Fruit fly (Drosophila melanogaster) whole organism, embryonic: ENCODE results near the gene CG10337.

ENCODE experiments used
- C15 ChIP-seq: fragments of 200-800 bp; sonication (Bioruptor generic); IDR thresholded peaks from 3 replicates; pipeline ENCODE4 v1.3.6; 2022; ENCODE audit warnings: missing biosample characterization, missing genetic modification characterization
- CG10979 ChIP-seq: fragments of 200-800 bp; sonication (Bioruptor generic); optimal IDR thresholded peaks from 2 replicates; lab custom pipeline; 2018; ENCODE audit warnings: missing biosample characterization, mild to moderate bottlenecking, missing genetic modification characterization, moderate library complexity
- CG12219 ChIP-seq: fragments of 200-800 bp; sonication (Bioruptor generic); optimal IDR thresholded peaks from 3 replicates; lab custom pipeline; 2018; ENCODE audit warnings: missing biosample characterization, mild to moderate bottlenecking, missing genetic modification characterization
- CG13123 ChIP-seq: fragments of 200-800 bp; sonication (Bioruptor generic); optimal IDR thresholded peaks from 2 replicates; lab custom pipeline; 2016; ENCODE audit warnings: missing biosample characterization, missing genetic modification characterization
- CG14050 ChIP-seq: fragments of 200-800 bp; sonication (Bioruptor generic); IDR thresholded peaks from 3 replicates; pipeline ENCODE4 v1.3.6; 2022; ENCODE audit warnings: missing biosample characterization, missing genetic modification characterization
- CG14667 ChIP-seq: fragments of 200-800 bp; sonication (Bioruptor generic); IDR thresholded peaks from 2 replicates; pipeline ENCODE4 v1.3.6; 2022; ENCODE audit warnings: missing biosample characterization, missing genetic modification characterization
- CG15269 ChIP-seq: fragments of 200-800 bp; sonication (Bioruptor generic); optimal IDR thresholded peaks from 2 replicates; lab custom pipeline; 2018; ENCODE audit warnings: missing biosample characterization, mild to moderate bottlenecking, missing genetic modification characterization, moderate library complexity
- CG1647 ChIP-seq: fragments of 200-800 bp; sonication (Bioruptor generic); optimal IDR thresholded peaks from 3 replicates; lab custom pipeline; 2016; ENCODE audit warnings: missing biosample characterization, missing genetic modification characterization
- CG17802 ChIP-seq: fragments of 200-800 bp; sonication (Bioruptor generic); optimal IDR thresholded peaks from 2 replicates; lab custom pipeline; 2018; ENCODE audit warnings: missing biosample characterization, mild to moderate bottlenecking, missing genetic modification characterization, moderate library complexity
- CG2129 ChIP-seq: fragments of 200-800 bp; sonication (Bioruptor generic); IDR thresholded peaks from 2 replicates; pipeline ENCODE4 v1.3.6; 2022; ENCODE audit warnings: missing biosample characterization, missing genetic modification characterization; ENCODE audit not compliant: partially characterized antibody
- CG2889 ChIP-seq: fragments of 200-800 bp; sonication (Bioruptor generic); IDR thresholded peaks from 3 replicates; pipeline ENCODE4 v1.3.6; 2022; ENCODE audit warnings: missing biosample characterization, missing genetic modification characterization
- CG3163 ChIP-seq: fragments of 200-800 bp; sonication (Bioruptor generic); optimal IDR thresholded peaks from 3 replicates; lab custom pipeline; 2016; ENCODE audit warnings: missing biosample characterization, missing genetic modification characterization
- CG8944 ChIP-seq: fragments of 200-800 bp; sonication (Bioruptor generic); optimal IDR thresholded peaks from 3 replicates; lab custom pipeline; 2016; ENCODE audit warnings: missing biosample characterization, missing genetic modification characterization
- CG9437 ChIP-seq: fragments of 200-800 bp; sonication (Bioruptor generic); optimal IDR thresholded peaks from 2 replicates; lab custom pipeline; 2018; ENCODE audit warnings: missing biosample characterization, mild to moderate bottlenecking, missing genetic modification characterization
- Optix ChIP-seq: fragments of 200-800 bp; sonication (Bioruptor generic); IDR thresholded peaks from 3 replicates; pipeline ENCODE4 v1.3.6; 2022; ENCODE audit warnings: missing biosample characterization, missing genetic modification characterization
- ab ChIP-seq: fragments of 200-800 bp; sonication (Bioruptor generic); optimal IDR thresholded peaks from 2 replicates; lab custom pipeline; 2016; ENCODE audit warnings: missing biosample characterization, missing genetic modification characterization
- abd-A ChIP-seq: fragments of 200-800 bp; sonication (Bioruptor generic); optimal IDR thresholded peaks from 3 replicates; lab custom pipeline; 2019; ENCODE audit warnings: missing biosample characterization, mild to moderate bottlenecking, missing genetic modification characterization, moderate library complexity
- al ChIP-seq: fragments of 200-800 bp; sonication (Bioruptor generic); IDR thresholded peaks from 2 replicates; pipeline ENCODE4 v1.3.6; 2022; ENCODE audit warnings: missing biosample characterization, missing genetic modification characterization
- ato ChIP-seq: fragments of 200-800 bp; sonication (Bioruptor generic); IDR thresholded peaks from 2 replicates; pipeline ENCODE4 v1.3.6; 2022; ENCODE audit warnings: missing biosample characterization, missing genetic modification characterization; ENCODE audit not compliant: partially characterized antibody
- az2 ChIP-seq: fragments of 200-800 bp; sonication (Bioruptor generic); optimal IDR thresholded peaks from 3 replicates; lab custom pipeline; 2016; ENCODE audit warnings: missing biosample characterization, missing genetic modification characterization
- bsh ChIP-seq, 2 experiments: fragments of 200-800 bp; sonication (Bioruptor generic); optimal IDR thresholded peaks; 2 replicates each; lab custom pipeline; 2017 to 2018; ENCODE audit warnings: mild to moderate bottlenecking in 2 of 2, missing biosample characterization in 2 of 2, missing genetic modification characterization in 2 of 2, moderate library complexity in 1 of 2
- caup ChIP-seq: fragments of 200-800 bp; sonication (Bioruptor generic); optimal IDR thresholded peaks from 3 replicates; lab custom pipeline; 2017; ENCODE audit warnings: missing biosample characterization, mild to moderate bottlenecking, missing genetic modification characterization, moderate library complexity; ENCODE audit not compliant: severe bottlenecking
- crc ChIP-seq: fragments of 200-800 bp; sonication (Bioruptor generic); optimal IDR thresholded peaks from 2 replicates; lab custom pipeline; 2016; ENCODE audit warnings: missing biosample characterization, missing genetic modification characterization
- cwo ChIP-seq: fragments of 200-800 bp; sonication (Bioruptor generic); optimal IDR thresholded peaks from 3 replicates; lab custom pipeline; 2017; ENCODE audit warnings: missing biosample characterization, missing genetic modification characterization, mild to moderate bottlenecking, moderate library complexity, missing genetic modification reagents
- gt ChIP-seq: fragments of 200-800 bp; sonication (Bioruptor generic); IDR thresholded peaks from 2 replicates; pipeline ENCODE4 v1.3.6; 2022; ENCODE audit warnings: missing biosample characterization, missing genetic modification characterization
- insv ChIP-seq, 2 experiments: fragments of 200-800 bp; sonication (Bioruptor generic); optimal IDR thresholded peaks; 3 replicates each; lab custom pipeline; 2016 to 2018; ENCODE audit warnings: missing biosample characterization in 2 of 2, missing genetic modification characterization in 2 of 2
- kni ChIP-seq: fragments of 200-800 bp; sonication (Bioruptor generic); optimal IDR thresholded peaks from 3 replicates; lab custom pipeline; 2017; ENCODE audit warnings: mild to moderate bottlenecking, missing biosample characterization, missing genetic modification reagents, missing genetic modification characterization
- knrl ChIP-seq: fragments of 200-800 bp; sonication (Bioruptor generic); IDR thresholded peaks from 3 replicates; pipeline ENCODE4 v1.3.6; 2022; ENCODE audit warnings: missing biosample characterization, missing genetic modification characterization; ENCODE audit not compliant: partially characterized antibody
- luna ChIP-seq: fragments of 200-800 bp; sonication (Bioruptor generic); optimal IDR thresholded peaks from 2 replicates; lab custom pipeline; 2016; ENCODE audit warnings: missing biosample characterization, missing genetic modification characterization
- pan ChIP-seq, 4 experiments: fragments of >200 bp in 3 of 4; fragments of 200-800 bp in 1 of 4; sonication (Bioruptor generic) in 1 of 4; optimal IDR thresholded peaks in 3 of 4; IDR thresholded peaks in 1 of 4; 2 replicates each; pipeline versions ENCODE4 v1.3.6 to Lab custom; 2017 to 2022; ENCODE audit warnings: missing biosample characterization in 2 of 4, missing genetic modification characterization in 2 of 4, mixed read lengths in 1 of 4
- peb ChIP-seq: fragments of 200-800 bp; sonication (Bioruptor generic); IDR thresholded peaks from 2 replicates; pipeline ENCODE4 v1.3.6; 2022; ENCODE audit warnings: missing biosample characterization, missing genetic modification characterization
- pfk ChIP-seq: fragments of 200-800 bp; sonication (Bioruptor generic); optimal IDR thresholded peaks from 2 replicates; lab custom pipeline; 2018; ENCODE audit warnings: missing biosample characterization, mild to moderate bottlenecking, missing genetic modification characterization, moderate library complexity
- phol ChIP-seq: fragments of 200-800 bp; sonication (Bioruptor generic); optimal IDR thresholded peaks from 3 replicates; lab custom pipeline; 2018; ENCODE audit warnings: missing biosample characterization, mild to moderate bottlenecking, missing genetic modification characterization, moderate library complexity
- pita ChIP-seq: fragments of 200-800 bp; sonication (Bioruptor generic); optimal IDR thresholded peaks from 2 replicates; lab custom pipeline; 2017; ENCODE audit warnings: missing biosample characterization, mild to moderate bottlenecking, missing genetic modification characterization
- ro ChIP-seq: fragments of 200-800 bp; sonication (Bioruptor generic); IDR thresholded peaks from 2 replicates; pipeline ENCODE4 v1.3.6; 2022; ENCODE audit warnings: missing biosample characterization, missing genetic modification characterization
- row ChIP-seq: fragments of 200-800 bp; sonication (Bioruptor generic); IDR thresholded peaks from 3 replicates; pipeline ENCODE4 v1.3.6; 2022; ENCODE audit warnings: missing biosample characterization, missing genetic modification characterization
- sens ChIP-seq: fragments of 200-800 bp; sonication (Bioruptor generic); peaks from one replicate; lab custom pipeline; 2016; ENCODE audit warnings: missing biosample characterization, missing genetic modification characterization
- tio ChIP-seq: fragments of 200-800 bp; sonication (Bioruptor generic); optimal IDR thresholded peaks from 2 replicates; lab custom pipeline; 2017; ENCODE audit warnings: missing biosample characterization, missing genetic modification characterization, inconsistent platforms
- unpg ChIP-seq: fragments of 200-800 bp; sonication (Bioruptor generic); optimal IDR thresholded peaks from 3 replicates; lab custom pipeline; 2018; ENCODE audit warnings: missing biosample characterization, mild to moderate bottlenecking, missing genetic modification characterization, moderate library complexity
- z ChIP-seq: fragments of 200-800 bp; sonication (Bioruptor generic); IDR thresholded peaks from 3 replicates; pipeline ENCODE4 v1.3.6; 2022; ENCODE audit warnings: missing biosample characterization, missing genetic modification characterization
- zf30C ChIP-seq: fragments of 200-800 bp; sonication (Bioruptor generic); optimal IDR thresholded peaks from 3 replicates; lab custom pipeline; 2018; ENCODE audit warnings: missing biosample characterization, mild to moderate bottlenecking, missing genetic modification characterization

Gene CG10337

dm6 chr2L:19546869-19547710 lies at the start of gene CG10337 (continued):
- TF ChIP-seq ab (GFP tag; lab: Kevin White, UChicago) (no peak), CG1647 (GFP tag; lab: Kevin White, UChicago) (peak; percentile 22), CG2889 (GFP tag; lab: Robert Waterston, UW) (no peak), C15 (GFP tag; lab: Robert Waterston, UW) (no peak), luna (no peak), CG13123 (GFP tag; lab: Kevin White, UChicago) (no peak), ro (GFP tag; lab: Robert Waterston, UW) (no peak), CG12219 (GFP tag; lab: Kevin White, UChicago) (peak; percentile 29), crc (GFP tag; lab: Kevin White, UChicago) (no peak), caup (GFP tag; lab: Kevin White, UChicago) (peak; percentile 53), kni (GFP tag; lab: Kevin White, UChicago) (no peak), CG14667 (GFP tag; lab: Robert Waterston, UW) (peak; percentile 34; the same call in 1 of the 2 replicates), CG17802 (tag; lab: Kevin White, UChicago) (no peak), gt (no peak), zf30C (GFP tag; lab: Kevin White, UChicago) (no peak), phol (tag; lab: Kevin White, UChicago) (peak; percentile 29), row (GFP tag; lab: Robert Waterston, UW) (peak; percentile 60; the same call in 2 of the 3 replicates), CG3163 (GFP tag; lab: Kevin White, UChicago) (no peak), CG14050 (no peak), bsh (GFP tag; optimal IDR thresholded peaks at IDR 0.05; lab: Kevin White, UChicago) (peak in 1 of 2 experiments; percentile 33), CG15269 (tag; lab: Kevin White, UChicago) (peak; percentile 62), sens (GFP tag; lab: Kevin White, UChicago) (peak; percentile 85), pfk (no peak), az2 (GFP tag; lab: Kevin White, UChicago) (peak; percentile 11), al (GFP tag; lab: Robert Waterston, UW) (no peak; the same call in 1 of the 2 replicates), abd-A (tag; lab: Kevin White, UChicago) (no peak), pita (GFP tag; lab: Kevin White, UChicago) (no peak), cwo (GFP tag; lab: Kevin White, UChicago) (peak; percentile 97), CG2129 (GFP tag; lab: Robert Waterston, UW) (no peak), pan (optimal IDR thresholded peaks at IDR 0.05; lab: Kevin White, UChicago) (no peak), pan (GFP tag; optimal IDR thresholded peaks at IDR 0.05 in 1 of 2, IDR thresholded peaks at IDR 0.05 in 1 of 2) (peak in 1 of 2 experiments; percentile 36), knrl (GFP tag; lab: Robert Waterston, UW) (no peak), unpg (GFP tag; lab: Kevin White, UChicago) (peak; percentile 55), z (GFP tag; lab: Robert Waterston, UW) (no peak), insv (GFP tag; optimal IDR thresholded peaks at IDR 0.05; lab: Kevin White, UChicago) (peak in 1 of 2 experiments; percentile 11), peb (GFP tag; lab: Robert Waterston, UW) (no peak), ato (GFP tag; lab: Robert Waterston, UW) (no peak), CG9437 (GFP tag; lab: Kevin White, UChicago) (peak; percentile 89), tio (GFP tag; lab: Kevin White, UChicago) (no peak), Optix (GFP tag; lab: Robert Waterston, UW) (no peak), CG10979 (tag; lab: Kevin White, UChicago) (peak; percentile 29), CG8944 (GFP tag; lab: Kevin White, UChicago) (no peak)
